Worm (Caenorhabditis elegans) whole organism, mixed stage, embryonic: ENCODE measurements around the gene rnp-9.

Experiments
- blmp-1 ChIP-seq: fragments of 150-350 bp; optimal IDR thresholded peaks from 2 replicates; lab custom pipeline; 2014; ENCODE audit warnings: missing biosample characterization, missing genetic modification characterization
- elt-3 ChIP-seq: fragments of 150-350 bp; optimal IDR thresholded peaks from 2 replicates; lab custom pipeline; 2014; ENCODE audit warnings: missing biosample characterization, missing genetic modification characterization
- lin-13 ChIP-seq: fragments of 150-350 bp; optimal IDR thresholded peaks from 2 replicates; lab custom pipeline; 2014; ENCODE audit warnings: missing biosample characterization, missing genetic modification characterization
- nhr-237 ChIP-seq: fragments of 150-350 bp; optimal IDR thresholded peaks from 2 replicates; lab custom pipeline; 2014; ENCODE audit warnings: missing biosample characterization, missing genetic modification characterization
- sptf-1 ChIP-seq: sonication (generic microtip); optimal IDR thresholded peaks from 2 replicates; lab custom pipeline; 2017; ENCODE audit warnings: mild to moderate bottlenecking, missing genetic modification characterization, moderate library complexity, missing compliant biosample characterization
- unc-120 ChIP-seq: sonication (generic microtip); optimal IDR thresholded peaks from 2 replicates; lab custom pipeline; 2017; ENCODE audit warnings: missing genetic modification characterization, missing compliant biosample characterization; ENCODE audit not compliant: poor library complexity, severe bottlenecking
- unc-39 ChIP-seq: fragments of 150-350 bp; optimal IDR thresholded peaks from 2 replicates; lab custom pipeline; 2014; ENCODE audit warnings: missing biosample characterization, missing genetic modification characterization

DNA sequence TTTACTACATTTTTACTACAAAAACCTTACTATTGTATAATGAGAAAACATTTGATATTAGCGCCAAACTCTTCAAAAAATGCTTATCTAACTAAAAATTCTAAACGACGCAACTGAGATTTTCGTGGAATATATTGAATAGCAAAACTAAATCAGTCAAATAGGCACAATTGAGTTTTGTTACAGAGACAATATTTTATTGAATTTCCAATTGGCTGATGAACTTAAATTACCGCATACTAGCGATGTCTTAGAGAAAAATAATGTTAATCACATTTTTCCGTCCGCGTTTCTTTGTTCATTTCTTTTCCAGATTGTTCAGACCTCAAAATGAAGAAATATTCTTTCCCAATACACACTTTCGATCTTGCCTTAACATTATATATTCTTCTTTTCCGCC, 4.6 kb upstream of the rnp-9 start:
- TF ChIP-seq unc-120 (tag; lab: Kevin White, UChicago) (no peak), blmp-1 (tag; lab: Kevin White, UChicago) (no peak), sptf-1 (tag; lab: Kevin White, UChicago) (no peak), unc-39 (no peak), nhr-237 (tag; lab: Kevin White, UChicago) (no peak), lin-13 (tag; lab: Kevin White, UChicago) (no peak), elt-3 (tag; lab: Kevin White, UChicago) (no peak)
